Fruit fly (Drosophila melanogaster) whole organism, embryonic: ENCODE measurements around the gene fend.

Experiments used
- Aef1 ChIP-seq: fragments of 200-800 bp; sonication (Bioruptor generic); IDR thresholded peaks from 3 replicates; pipeline ENCODE4 v1.3.6; 2022; ENCODE audit warnings: missing biosample characterization, missing genetic modification characterization
- BEAF-32 ChIP-seq: fragments of 200-800 bp; sonication (Bioruptor generic); optimal IDR thresholded peaks from 3 replicates; lab custom pipeline; 2017; ENCODE audit warnings: missing biosample characterization, missing genetic modification characterization, mild to moderate bottlenecking, moderate library complexity, missing genetic modification reagents
- BtbVII ChIP-seq: fragments of 200-800 bp; sonication (Bioruptor generic); optimal IDR thresholded peaks from 3 replicates; lab custom pipeline; 2017; ENCODE audit warnings: missing biosample characterization, mild to moderate bottlenecking, missing genetic modification characterization
- Bteb2 ChIP-seq: fragments of 200-800 bp; sonication (Bioruptor generic); optimal IDR thresholded peaks from 2 replicates; lab custom pipeline; 2016; ENCODE audit warnings: missing biosample characterization, missing genetic modification characterization
- CG10274 ChIP-seq: fragments of 200-800 bp; sonication (Bioruptor generic); optimal IDR thresholded peaks from 3 replicates; lab custom pipeline; 2017; ENCODE audit warnings: missing biosample characterization, mild to moderate bottlenecking, missing genetic modification characterization
- CG10979 ChIP-seq: fragments of 200-800 bp; sonication (Bioruptor generic); optimal IDR thresholded peaks from 2 replicates; lab custom pipeline; 2018; ENCODE audit warnings: missing biosample characterization, mild to moderate bottlenecking, missing genetic modification characterization, moderate library complexity
- CG11093 ChIP-seq: fragments of 200-800 bp; sonication (Bioruptor generic); IDR thresholded peaks from 3 replicates; pipeline ENCODE4 v1.3.6; 2022; ENCODE audit warnings: missing biosample characterization, missing genetic modification characterization
- CG13424 ChIP-seq: fragments of 200-800 bp; sonication (Bioruptor generic); optimal IDR thresholded peaks from 2 replicates; lab custom pipeline; 2019; ENCODE audit warnings: missing biosample characterization, mild to moderate bottlenecking, missing genetic modification characterization, moderate library complexity
- CG15269 ChIP-seq: fragments of 200-800 bp; sonication (Bioruptor generic); optimal IDR thresholded peaks from 2 replicates; lab custom pipeline; 2018; ENCODE audit warnings: missing biosample characterization, mild to moderate bottlenecking, missing genetic modification characterization, moderate library complexity
- CG15514 ChIP-seq: fragments of 200-800 bp; sonication (Bioruptor generic); optimal IDR thresholded peaks from 3 replicates; lab custom pipeline; 2017; ENCODE audit warnings: missing biosample characterization, missing genetic modification characterization, mild to moderate bottlenecking, moderate library complexity, missing genetic modification reagents
- CG16779 ChIP-seq: fragments of 200-800 bp; sonication (Bioruptor generic); IDR thresholded peaks from 2 replicates; pipeline ENCODE4 v1.3.6; 2022; ENCODE audit warnings: missing biosample characterization, missing genetic modification characterization
- CG17385 ChIP-seq: fragments of 200-800 bp; sonication (Bioruptor generic); optimal IDR thresholded peaks from 3 replicates; lab custom pipeline; 2018; ENCODE audit warnings: missing biosample characterization, mild to moderate bottlenecking, missing genetic modification characterization
- CG30403 ChIP-seq: fragments of 200-800 bp; sonication (Bioruptor generic); optimal IDR thresholded peaks from 3 replicates; lab custom pipeline; 2016; ENCODE audit warnings: missing biosample characterization, missing genetic modification characterization
- CG3065 ChIP-seq: fragments of 200-800 bp; sonication (Bioruptor generic); optimal IDR thresholded peaks from 2 replicates; lab custom pipeline; 2016; ENCODE audit warnings: missing biosample characterization, missing genetic modification characterization
- CG31365 ChIP-seq: fragments of 200-800 bp; sonication (Bioruptor generic); optimal IDR thresholded peaks from 2 replicates; lab custom pipeline; 2018; ENCODE audit warnings: missing biosample characterization, mild to moderate bottlenecking, missing genetic modification characterization
- CG5180 ChIP-seq: fragments of 200-800 bp; sonication (Bioruptor generic); optimal IDR thresholded peaks from 3 replicates; lab custom pipeline; 2017; ENCODE audit warnings: missing biosample characterization, missing genetic modification characterization, mild to moderate bottlenecking, moderate library complexity, missing genetic modification reagents
- CG6654 ChIP-seq: fragments of 200-800 bp; sonication (Bioruptor generic); optimal IDR thresholded peaks from 2 replicates; lab custom pipeline; 2017; ENCODE audit warnings: missing biosample characterization, mild to moderate bottlenecking, missing genetic modification characterization
- CG6689 ChIP-seq: fragments of 200-800 bp; sonication (Bioruptor generic); IDR thresholded peaks from 2 replicates; pipeline ENCODE4 v1.3.6; 2022; ENCODE audit warnings: missing biosample characterization, missing genetic modification characterization
- CG7556 ChIP-seq: fragments of 200-800 bp; sonication (Bioruptor generic); optimal IDR thresholded peaks from 2 replicates; lab custom pipeline; 2017; ENCODE audit warnings: missing biosample characterization, mild to moderate bottlenecking, missing genetic modification characterization
- CG8089 ChIP-seq: fragments of 200-800 bp; sonication (Bioruptor generic); optimal IDR thresholded peaks from 3 replicates; lab custom pipeline; 2016; ENCODE audit warnings: missing biosample characterization, missing genetic modification characterization
- CG9609 ChIP-seq: fragments of 200-800 bp; sonication (Bioruptor generic); optimal IDR thresholded peaks from 3 replicates; lab custom pipeline; 2016; ENCODE audit warnings: missing biosample characterization, missing genetic modification characterization
- CG9817 ChIP-seq: fragments of 200-800 bp; sonication (Bioruptor generic); optimal IDR thresholded peaks from 2 replicates; lab custom pipeline; 2018; ENCODE audit warnings: missing biosample characterization, mild to moderate bottlenecking, missing genetic modification characterization, moderate library complexity
- E2f2 ChIP-seq: fragments of 200-800 bp; sonication (Bioruptor generic); IDR thresholded peaks from 2 replicates; pipeline ENCODE4 v1.3.6; 2022; ENCODE audit warnings: missing biosample characterization, missing genetic modification characterization
- Eip74EF ChIP-seq, 2 experiments: fragments of 200-800 bp in 1 of 2; fragments of >200 bp in 1 of 2; sonication (Bioruptor generic) in 1 of 2; optimal IDR thresholded peaks; 2 replicates each; lab custom pipeline; 2017 to 2019; ENCODE audit warnings: missing biosample characterization in 2 of 2, missing genetic modification characterization in 2 of 2, mild to moderate bottlenecking in 1 of 2, moderate library complexity in 1 of 2
- Ets97D ChIP-seq: fragments of 200-800 bp; sonication (Bioruptor generic); optimal IDR thresholded peaks from 3 replicates; lab custom pipeline; 2016; ENCODE audit warnings: missing biosample characterization, missing genetic modification characterization
- Fer1 ChIP-seq: fragments of 200-800 bp; sonication (Bioruptor generic); optimal IDR thresholded peaks from 2 replicates; lab custom pipeline; 2017; ENCODE audit warnings: missing biosample characterization, mild to moderate bottlenecking, missing genetic modification characterization
- H15 ChIP-seq: fragments of 200-800 bp; sonication (Bioruptor generic); IDR thresholded peaks from 3 replicates; pipeline ENCODE4 v1.3.6; 2022; ENCODE audit warnings: missing biosample characterization, missing genetic modification characterization
- HLH4C ChIP-seq: fragments of 200-800 bp; sonication (Bioruptor generic); IDR thresholded peaks from 3 replicates; pipeline ENCODE4 v1.3.6; 2022; ENCODE audit warnings: missing biosample characterization, missing genetic modification characterization; ENCODE audit not compliant: partially characterized antibody
- Mad ChIP-seq: fragments of 200-800 bp; sonication (Bioruptor generic); optimal IDR thresholded peaks from 2 replicates; lab custom pipeline; 2016; ENCODE audit warnings: missing biosample characterization, missing genetic modification characterization
- NC2α ChIP-seq: fragments of 200-800 bp; sonication (Bioruptor generic); optimal IDR thresholded peaks from 2 replicates; lab custom pipeline; 2016; ENCODE audit warnings: missing biosample characterization, missing genetic modification characterization
- Nf-YC ChIP-seq: fragments of 200-800 bp; optimal IDR thresholded peaks from 3 replicates; lab custom pipeline; 2019; ENCODE audit warnings: missing biosample characterization, mild to moderate bottlenecking, missing genetic modification characterization, moderate library complexity
- Oli ChIP-seq: fragments of 200-800 bp; sonication (Bioruptor generic); optimal IDR thresholded peaks from 2 replicates; lab custom pipeline; 2018; ENCODE audit warnings: missing biosample characterization, mild to moderate bottlenecking, missing genetic modification characterization, moderate library complexity
- YL-1 ChIP-seq: fragments of 200-800 bp; sonication (Bioruptor generic); optimal IDR thresholded peaks from 3 replicates; lab custom pipeline; 2017; ENCODE audit warnings: missing biosample characterization, mild to moderate bottlenecking, missing genetic modification characterization
- ac ChIP-seq: fragments of 200-800 bp; sonication (Bioruptor generic); optimal IDR thresholded peaks from 3 replicates; lab custom pipeline; 2017; ENCODE audit warnings: missing biosample characterization, mild to moderate bottlenecking, missing genetic modification characterization
- aop ChIP-seq: fragments of 200-800 bp; sonication (Bioruptor generic); IDR thresholded peaks from 2 replicates; pipeline ENCODE4 v1.3.6; 2022; ENCODE audit warnings: missing biosample characterization, missing genetic modification characterization
- ase ChIP-seq: fragments of 200-800 bp; sonication (Bioruptor generic); IDR thresholded peaks from 3 replicates; pipeline ENCODE4 v1.3.6; 2022; ENCODE audit warnings: missing biosample characterization, missing genetic modification characterization
- btn ChIP-seq: fragments of 200-800 bp; sonication (Bioruptor generic); optimal IDR thresholded peaks from 2 replicates; lab custom pipeline; 2016; ENCODE audit warnings: missing biosample characterization, missing genetic modification characterization
- caup ChIP-seq: fragments of 200-800 bp; sonication (Bioruptor generic); optimal IDR thresholded peaks from 3 replicates; lab custom pipeline; 2017; ENCODE audit warnings: missing biosample characterization, mild to moderate bottlenecking, missing genetic modification characterization, moderate library complexity; ENCODE audit not compliant: severe bottlenecking
- cg ChIP-seq: fragments of 200-800 bp; sonication (Bioruptor generic); optimal IDR thresholded peaks from 3 replicates; lab custom pipeline; 2019; ENCODE audit warnings: missing biosample characterization, mild to moderate bottlenecking, missing genetic modification characterization, moderate library complexity
- chn ChIP-seq: fragments of 200-800 bp; sonication (Bioruptor generic); optimal IDR thresholded peaks from 2 replicates; lab custom pipeline; 2016; ENCODE audit warnings: missing biosample characterization, missing genetic modification characterization
- fd64A ChIP-seq: fragments of 200-800 bp; sonication (Bioruptor generic); optimal IDR thresholded peaks from 3 replicates; lab custom pipeline; 2018; ENCODE audit warnings: missing biosample characterization, mild to moderate bottlenecking, missing genetic modification characterization
- gro ChIP-seq: fragments of 200-800 bp; sonication (Bioruptor generic); optimal IDR thresholded peaks from 2 replicates; lab custom pipeline; 2016; ENCODE audit warnings: missing biosample characterization, missing genetic modification characterization
- hbn ChIP-seq: fragments of 200-800 bp; sonication (Bioruptor generic); IDR thresholded peaks from 2 replicates; pipeline ENCODE4 v1.3.6; 2022; ENCODE audit warnings: missing biosample characterization, missing genetic modification characterization; ENCODE audit not compliant: partially characterized antibody
- kah ChIP-seq: fragments of 200-800 bp; sonication (Bioruptor generic); optimal IDR thresholded peaks from 2 replicates; lab custom pipeline; 2018; ENCODE audit warnings: missing biosample characterization, mild to moderate bottlenecking, missing genetic modification characterization
- nau ChIP-seq: fragments of 200-800 bp; sonication (Bioruptor generic); optimal IDR thresholded peaks from 3 replicates; lab custom pipeline; 2017; ENCODE audit warnings: missing biosample characterization, mild to moderate bottlenecking, missing genetic modification characterization, missing genetic modification reagents
- org-1 ChIP-seq: fragments of 200-800 bp; sonication (Bioruptor generic); optimal IDR thresholded peaks from 2 replicates; lab custom pipeline; 2017; ENCODE audit warnings: missing biosample characterization, missing genetic modification characterization
- schlank ChIP-seq: fragments of 200-800 bp; sonication (Bioruptor generic); optimal IDR thresholded peaks from 2 replicates; lab custom pipeline; 2018; ENCODE audit warnings: missing biosample characterization, mild to moderate bottlenecking, missing genetic modification characterization
- scrt ChIP-seq: fragments of 200-800 bp; sonication (Bioruptor generic); optimal IDR thresholded peaks from 2 replicates; lab custom pipeline; 2018; ENCODE audit warnings: missing biosample characterization, mild to moderate bottlenecking, missing genetic modification characterization, moderate library complexity
- ssp ChIP-seq: fragments of 200-800 bp; sonication (Bioruptor generic); IDR thresholded peaks from 2 replicates; pipeline ENCODE4 v1.3.6; 2022; ENCODE audit warnings: missing biosample characterization, missing genetic modification characterization
- ttk ChIP-seq: fragments of 200-800 bp; sonication (Bioruptor generic); IDR thresholded peaks from 2 replicates; pipeline ENCODE4 v2.1.2; 2022; ENCODE audit warnings: missing biosample characterization, missing genetic modification characterization

The fend gene

dm6 chrX:9155134-9155533, 20.2 kb upstream of the fend start (continued):
- no peak for TF ChIP-seq ac (GFP tag; lab: Kevin White, UChicago)
- TF ChIP-seq gro (GFP tag; lab: Kevin White, UChicago) = peak; percentile 29
- TF ChIP-seq CG3065 (GFP tag; lab: Kevin White, UChicago) = no peak
- TF ChIP-seq CG11093 (GFP tag; lab: Robert Waterston, UW) = no peak
- no peak for TF ChIP-seq hbn (GFP tag; lab: Robert Waterston, UW)
- no peak for TF ChIP-seq YL-1 (GFP tag; lab: Kevin White, UChicago)
- TF ChIP-seq E2f2 (GFP tag; lab: Robert Waterston, UW) = no peak; the same call in 1 of the 2 replicates
- no peak for TF ChIP-seq ase (GFP tag; lab: Robert Waterston, UW)
- TF ChIP-seq nau = no peak
- no peak for TF ChIP-seq BEAF-32 (GFP tag; lab: Kevin White, UChicago)
- TF ChIP-seq kah (GFP tag; lab: Kevin White, UChicago) = peak; percentile 10
- TF ChIP-seq CG16779 (GFP tag; lab: Robert Waterston, UW) = no peak
- peak; percentile 72 for TF ChIP-seq CG13424 (tag; lab: Kevin White, UChicago)
- TF ChIP-seq Fer1 (GFP tag; lab: Kevin White, UChicago) = peak; percentile 67
- TF ChIP-seq BtbVII (GFP tag; lab: Kevin White, UChicago) = peak; percentile 31
- TF ChIP-seq cg = no peak
- no peak for TF ChIP-seq H15 (GFP tag; lab: Robert Waterston, UW)
- no peak for TF ChIP-seq Ets97D (GFP tag; lab: Kevin White, UChicago)
- TF ChIP-seq Eip74EF (GFP tag; optimal IDR thresholded peaks at IDR 0.05; lab: Kevin White, UChicago) = peak in 1 of 2 experiments; percentile 17
- TF ChIP-seq CG8089 (GFP tag; lab: Kevin White, UChicago) = peak; percentile 39
- no peak; the same call in none of the 2 replicates for TF ChIP-seq CG6689 (GFP tag; lab: Robert Waterston, UW)
- TF ChIP-seq org-1 = no peak
- TF ChIP-seq CG7556 (GFP tag; lab: Kevin White, UChicago) = peak; percentile 61
- TF ChIP-seq aop = no peak
- TF ChIP-seq Oli = peak; percentile 67
- TF ChIP-seq CG6654 (GFP tag; lab: Kevin White, UChicago) = peak; percentile 24
- no peak for TF ChIP-seq CG31365 (tag; lab: Kevin White, UChicago)
- TF ChIP-seq Aef1 (GFP tag; lab: Robert Waterston, UW) = peak; percentile 40; the same call in 1 of the 3 replicates
- TF ChIP-seq CG30403 (GFP tag; lab: Kevin White, UChicago) = peak; percentile 67
- no peak for TF ChIP-seq CG5180 (GFP tag; lab: Kevin White, UChicago)
- peak; percentile 44 for TF ChIP-seq caup (GFP tag; lab: Kevin White, UChicago)
- peak; percentile 72 for TF ChIP-seq CG17385 (GFP tag; lab: Kevin White, UChicago)
- TF ChIP-seq schlank = no peak
- TF ChIP-seq Nf-YC (tag; lab: Kevin White, UChicago) = peak; percentile 10
- peak; percentile 78 for TF ChIP-seq CG10979
- TF ChIP-seq Bteb2 = peak; percentile 44
- TF ChIP-seq HLH4C (GFP tag; lab: Robert Waterston, UW) = no peak
- TF ChIP-seq chn = no peak
- TF ChIP-seq CG9817 = peak; percentile 55
- TF ChIP-seq CG9609 (GFP tag; lab: Kevin White, UChicago) = no peak
- TF ChIP-seq ssp (GFP tag; lab: Robert Waterston, UW) = 0 out of 2 replicates have a peak, but pooled peaks have one; percentile 16
- TF ChIP-seq NC2α (GFP tag; lab: Kevin White, UChicago) = no peak
- TF ChIP-seq fd64A (GFP tag; lab: Kevin White, UChicago) = no peak
- TF ChIP-seq btn (GFP tag; lab: Kevin White, UChicago) = no peak
- no peak for TF ChIP-seq Mad (GFP tag; lab: Kevin White, UChicago)
- TF ChIP-seq CG10274 (GFP tag; lab: Kevin White, UChicago) = no peak
- peak; percentile 30 for TF ChIP-seq CG15514
- peak; percentile 39 for TF ChIP-seq scrt (GFP tag; lab: Kevin White, UChicago)
- TF ChIP-seq CG15269 = peak; percentile 62
- no peak; the same call in 1 of the 2 replicates for TF ChIP-seq ttk
